Worm (Caenorhabditis elegans) whole organism, L1 larva: ENCODE measurements around the gene ZK1251.3.
A peak's percentile ranks its signal among the peaks of the same experiment; 100 is the strongest.

Experiments used
- C04F5.9 ChIP-seq: sonication (generic microtip); optimal IDR thresholded peaks from 2 replicates; lab custom pipeline; 2016; ENCODE audit warnings: missing genetic modification characterization, missing compliant biosample characterization
- C16A3.4 ChIP-seq: fragments of 150-350 bp; optimal IDR thresholded peaks from 2 replicates; lab custom pipeline; 2014; ENCODE audit warnings: missing biosample characterization, missing genetic modification characterization
- C34B4.2 ChIP-seq: sonication (generic microtip); optimal IDR thresholded peaks from 2 replicates; lab custom pipeline; 2017; ENCODE audit warnings: mild to moderate bottlenecking, missing genetic modification characterization, missing compliant biosample characterization
- aly-2 ChIP-seq: fragments of 150-350 bp; optimal IDR thresholded peaks from 2 replicates; lab custom pipeline; 2014; ENCODE audit warnings: missing biosample characterization, missing genetic modification characterization
- blmp-1 ChIP-seq: fragments of 150-350 bp; optimal IDR thresholded peaks from 2 replicates; lab custom pipeline; 2014; ENCODE audit warnings: missing biosample characterization, missing genetic modification characterization
- ceh-82 ChIP-seq, 3 experiments: fragments of 150-350 bp in 1 of 3; sonication (generic microtip) in 2 of 3; optimal IDR thresholded peaks; 2 replicates each; lab custom pipeline; 2014 to 2017; ENCODE audit warnings: missing biosample characterization in 3 of 3, missing genetic modification characterization in 3 of 3
- ceh-88 ChIP-seq: fragments of 200-800 bp; sonication (Bioruptor generic); IDR thresholded peaks from 2 replicates; pipeline ENCODE4 v1.3.6; 2022; ENCODE audit warnings: missing genetic modification characterization, missing compliant biosample characterization
- ceh-90 ChIP-seq: sonication (generic microtip); optimal IDR thresholded peaks from 2 replicates; lab custom pipeline; 2016; ENCODE audit warnings: missing genetic modification characterization, missing compliant biosample characterization
- dpl-1 ChIP-seq, 3 experiments: fragments of 150-350 bp in 2 of 3; sonication (generic microtip) in 1 of 3; optimal IDR thresholded peaks; 2 replicates each; lab custom pipeline; 2014 to 2017; ENCODE audit warnings: missing biosample characterization in 3 of 3, missing genetic modification characterization in 3 of 3, missing genetic modification reagents in 3 of 3
- efl-1 ChIP-seq, 4 experiments: fragments of 150-350 bp; optimal IDR thresholded peaks in 3 of 4; peaks in 1 of 4; 1 replicate in 1 of 4; 2 replicates in 3 of 4; lab custom pipeline; 2014; ENCODE audit warnings: missing biosample characterization in 2 of 4, missing genetic modification characterization in 2 of 4, missing genetic modification reagents in 2 of 4
- efl-3 ChIP-seq: fragments of 200-800 bp; sonication (Bioruptor generic); optimal IDR thresholded peaks from 2 replicates; lab custom pipeline; 2018; ENCODE audit warnings: mild to moderate bottlenecking, missing genetic modification characterization, missing compliant biosample characterization
- elt-2 ChIP-seq: sonication (generic microtip); optimal IDR thresholded peaks from 2 replicates; lab custom pipeline; 2016; ENCODE audit warnings: missing genetic modification characterization, mild to moderate bottlenecking, inconsistent platforms, missing compliant biosample characterization, missing genetic modification reagents
- fkh-4 ChIP-seq: sonication (generic microtip); optimal IDR thresholded peaks from 2 replicates; lab custom pipeline; 2016; ENCODE audit warnings: missing compliant biosample characterization, missing genetic modification characterization, borderline replicate concordance
- fkh-8 ChIP-seq: sonication (generic microtip); optimal IDR thresholded peaks from 2 replicates; lab custom pipeline; 2016; ENCODE audit warnings: mild to moderate bottlenecking, missing genetic modification characterization, missing compliant biosample characterization
- fos-1 ChIP-seq: fragments of 150-350 bp; optimal IDR thresholded peaks from 2 replicates; lab custom pipeline; 2014; ENCODE audit warnings: missing biosample characterization, missing genetic modification characterization
- hlh-4 ChIP-seq: sonication (generic microtip); optimal IDR thresholded peaks from 2 replicates; lab custom pipeline; 2016; ENCODE audit warnings: mild to moderate bottlenecking, missing genetic modification characterization, missing compliant biosample characterization
- hpl-2 ChIP-seq: fragments of 150-350 bp; optimal IDR thresholded peaks from 2 replicates; lab custom pipeline; 2014; ENCODE audit warnings: missing biosample characterization, missing genetic modification reagents, missing genetic modification characterization
- isw-1 ChIP-seq: fragments of 200-800 bp; sonication (Bioruptor generic); IDR thresholded peaks from 2 replicates; pipeline ENCODE4 v1.3.6; 2022; ENCODE audit warnings: missing genetic modification characterization, missing compliant biosample characterization
- jun-1 ChIP-seq: fragments of 150-350 bp; optimal IDR thresholded peaks from 2 replicates; lab custom pipeline; 2014; ENCODE audit warnings: missing biosample characterization, missing genetic modification reagents, missing genetic modification characterization
- lin-13 ChIP-seq: fragments of 150-350 bp; optimal IDR thresholded peaks from 2 replicates; lab custom pipeline; 2014; ENCODE audit warnings: missing biosample characterization, missing genetic modification reagents, missing genetic modification characterization
- lin-14 ChIP-seq: fragments of 200-800 bp; sonication (Bioruptor generic); optimal IDR thresholded peaks from 2 replicates; lab custom pipeline; 2018; ENCODE audit warnings: mild to moderate bottlenecking, missing genetic modification characterization, moderate library complexity, missing compliant biosample characterization
- lin-35 ChIP-seq, 2 experiments: fragments of 150-350 bp; optimal IDR thresholded peaks; 2 replicates each; lab custom pipeline; 2014; ENCODE audit warnings: missing biosample characterization in 2 of 2, missing genetic modification characterization in 2 of 2, missing genetic modification reagents in 2 of 2
- lir-3 ChIP-seq: sonication (generic microtip); optimal IDR thresholded peaks from 2 replicates; lab custom pipeline; 2016; ENCODE audit warnings: mild to moderate bottlenecking, missing genetic modification characterization, moderate library complexity, missing compliant biosample characterization; ENCODE audit not compliant: poor library complexity
- lsy-2 ChIP-seq, 2 experiments: fragments of 150-350 bp; optimal IDR thresholded peaks; 2 replicates each; lab custom pipeline; 2014; ENCODE audit warnings: missing biosample characterization in 2 of 2, missing genetic modification characterization in 2 of 2
- mef-2 ChIP-seq: fragments of 150-350 bp; optimal IDR thresholded peaks from 2 replicates; lab custom pipeline; 2014; ENCODE audit warnings: missing biosample characterization, missing genetic modification characterization
- mep-1 ChIP-seq: fragments of 150-350 bp; optimal IDR thresholded peaks from 2 replicates; lab custom pipeline; 2014; ENCODE audit warnings: missing biosample characterization, missing genetic modification characterization
- nhr-12 ChIP-seq: sonication (generic microtip); optimal IDR thresholded peaks from 2 replicates; lab custom pipeline; 2017; ENCODE audit warnings: missing biosample characterization, missing genetic modification characterization
- nhr-20 ChIP-seq: sonication (generic microtip); optimal IDR thresholded peaks from 2 replicates; lab custom pipeline; 2016; ENCODE audit warnings: mild to moderate bottlenecking, missing genetic modification characterization, missing compliant biosample characterization
- nhr-237 ChIP-seq: fragments of 150-350 bp; optimal IDR thresholded peaks from 2 replicates; lab custom pipeline; 2014; ENCODE audit warnings: missing biosample characterization, missing genetic modification characterization
- nhr-28 ChIP-seq: fragments of 150-350 bp; optimal IDR thresholded peaks from 2 replicates; lab custom pipeline; 2014; ENCODE audit warnings: missing biosample characterization, missing genetic modification characterization
- nhr-71 ChIP-seq: sonication (generic microtip); optimal IDR thresholded peaks from 2 replicates; lab custom pipeline; 2016; ENCODE audit warnings: mild to moderate bottlenecking, missing genetic modification characterization, moderate library complexity, missing compliant biosample characterization
- nhr-77 ChIP-seq: fragments of 150-350 bp; optimal IDR thresholded peaks from 2 replicates; lab custom pipeline; 2014; ENCODE audit warnings: missing biosample characterization, missing genetic modification characterization
- nhr-84 ChIP-seq: sonication (generic microtip); optimal IDR thresholded peaks from 2 replicates; lab custom pipeline; 2017; ENCODE audit warnings: missing biosample characterization, missing genetic modification characterization
- nhr-90 ChIP-seq: sonication (generic microtip); optimal IDR thresholded peaks from 2 replicates; lab custom pipeline; 2016; ENCODE audit warnings: mild to moderate bottlenecking, missing genetic modification characterization, missing compliant biosample characterization; ENCODE audit not compliant: poor library complexity
- pag-3 ChIP-seq: sonication (generic microtip); optimal IDR thresholded peaks from 2 replicates; lab custom pipeline; 2017; ENCODE audit warnings: missing genetic modification characterization, mild to moderate bottlenecking, missing compliant biosample characterization, antibody characterized with exemption, borderline replicate concordance; ENCODE audit not compliant: insufficient read depth
- pax-3 ChIP-seq: fragments of 200-800 bp; sonication (Bioruptor generic); optimal IDR thresholded peaks from 2 replicates; lab custom pipeline; 2018; ENCODE audit warnings: mild to moderate bottlenecking, missing genetic modification characterization, moderate library complexity, missing compliant biosample characterization
- pqm-1 ChIP-seq: sonication (generic microtip); optimal IDR thresholded peaks from 3 replicates; lab custom pipeline; 2017; ENCODE audit warnings: missing biosample characterization, missing genetic modification characterization
- rnt-1 ChIP-seq: sonication (generic microtip); optimal IDR thresholded peaks from 2 replicates; lab custom pipeline; 2016; ENCODE audit warnings: mild to moderate bottlenecking, missing genetic modification characterization, moderate library complexity, missing compliant biosample characterization
- skn-1 ChIP-seq: fragments of 150-350 bp; optimal IDR thresholded peaks from 2 replicates; lab custom pipeline; 2014; ENCODE audit warnings: missing biosample characterization, missing genetic modification characterization
- snu-23 ChIP-seq: sonication (generic microtip); optimal IDR thresholded peaks from 2 replicates; lab custom pipeline; 2016; ENCODE audit warnings: missing genetic modification characterization, missing compliant biosample characterization
- sup-37 ChIP-seq: fragments of 200-800 bp; sonication (Bioruptor generic); optimal IDR thresholded peaks from 2 replicates; lab custom pipeline; 2018; ENCODE audit warnings: mild to moderate bottlenecking, missing genetic modification characterization, missing compliant biosample characterization
- swsn-7 ChIP-seq: sonication (generic microtip); optimal IDR thresholded peaks from 2 replicates; lab custom pipeline; 2016; ENCODE audit warnings: missing genetic modification characterization, missing compliant biosample characterization
- tbx-2 ChIP-seq: sonication (generic microtip); optimal IDR thresholded peaks from 2 replicates; lab custom pipeline; 2016; ENCODE audit warnings: missing genetic modification characterization, missing compliant biosample characterization
- tlp-1 ChIP-seq: fragments of 150-350 bp; optimal IDR thresholded peaks from 2 replicates; lab custom pipeline; 2014; ENCODE audit warnings: missing biosample characterization, missing genetic modification characterization
- unc-130 ChIP-seq: fragments of 150-350 bp; optimal IDR thresholded peaks from 2 replicates; lab custom pipeline; 2017; ENCODE audit warnings: missing biosample characterization, missing genetic modification characterization, inconsistent platforms
- unc-62 ChIP-seq: fragments of 150-350 bp; optimal IDR thresholded peaks from 2 replicates; lab custom pipeline; 2014; ENCODE audit warnings: missing biosample characterization, missing genetic modification reagents, missing genetic modification characterization
- unc-86 ChIP-seq: sonication (generic microtip); optimal IDR thresholded peaks from 2 replicates; lab custom pipeline; 2016; ENCODE audit warnings: missing genetic modification characterization, missing compliant biosample characterization
- unc-98 ChIP-seq: fragments of 200-800 bp; sonication (Bioruptor generic); IDR thresholded peaks from 2 replicates; pipeline ENCODE4 v1.3.6; 2022; ENCODE audit warnings: missing genetic modification characterization, missing compliant biosample characterization
- xbp-1 ChIP-seq: sonication (generic microtip); optimal IDR thresholded peaks from 2 replicates; lab custom pipeline; 2016; ENCODE audit warnings: missing genetic modification characterization, missing compliant biosample characterization
- zag-1 ChIP-seq: fragments of 150-350 bp; optimal IDR thresholded peaks from 2 replicates; lab custom pipeline; 2014; ENCODE audit warnings: missing biosample characterization, missing genetic modification characterization
- zip-4 ChIP-seq: fragments of 200-800 bp; sonication (Bioruptor generic); optimal IDR thresholded peaks from 2 replicates; lab custom pipeline; 2018; ENCODE audit warnings: mild to moderate bottlenecking, missing genetic modification characterization, moderate library complexity, missing compliant biosample characterization
- ztf-11 ChIP-seq, 2 experiments: sonication (generic microtip); optimal IDR thresholded peaks; 2 replicates each; lab custom pipeline; 2016 to 2017; ENCODE audit warnings: missing genetic modification characterization in 2 of 2, missing biosample characterization in 1 of 2, missing compliant biosample characterization in 1 of 2

Gene ZK1251.3

ce11 chrIV:9647789-9648361 lies 35.6 kb upstream of the ZK1251.3 start, which contains the start of gene amph-1:
amph-1 (minus strand) TSS chrIV:9647873.
- TF ChIP-seq ztf-11 (tag; optimal IDR thresholded peaks at IDR 0.05; lab: Kevin White, UChicago), result no peak
- TF ChIP-seq skn-1 (tag; lab: Kevin White, UChicago), result peak; percentile 1
- TF ChIP-seq pag-3 (tag; lab: Kevin White, UChicago), result no peak
- no peak for TF ChIP-seq nhr-28 (tag; lab: Kevin White, UChicago)
- TF ChIP-seq tbx-2 (tag; lab: Kevin White, UChicago), result peak; percentile 15
- peak in 2 of 3 experiments; percentile 1 to 19 for TF ChIP-seq dpl-1 (GFP tag; optimal IDR thresholded peaks at IDR 0.05; lab: Kevin White, UChicago)
- TF ChIP-seq nhr-20, result peak; percentile 35
- no peak for TF ChIP-seq mef-2 (tag; lab: Kevin White, UChicago)
- TF ChIP-seq hlh-4 (tag; lab: Kevin White, UChicago), result no peak
- no peak for TF ChIP-seq pqm-1
- TF ChIP-seq lsy-2 (tag; optimal IDR thresholded peaks at IDR 0.05; lab: Kevin White, UChicago), result peak; percentile 20 to 60
- no peak; the same call in 1 of the 2 replicates for TF ChIP-seq isw-1 (GFP tag; lab: Robert Waterston, UW)
- TF ChIP-seq nhr-90 (tag; lab: Kevin White, UChicago), result no peak
- TF ChIP-seq fkh-8 (tag; lab: Kevin White, UChicago), result no peak
- no peak for TF ChIP-seq unc-130 (tag; lab: Kevin White, UChicago)
- no peak for TF ChIP-seq unc-62
- no peak for TF ChIP-seq C34B4.2 (tag; lab: Kevin White, UChicago)
- peak; percentile 45 for TF ChIP-seq rnt-1 (tag; lab: Kevin White, UChicago)
- no peak for TF ChIP-seq aly-2 (tag; lab: Kevin White, UChicago)
- no peak for TF ChIP-seq unc-86 (tag; lab: Kevin White, UChicago)
- no peak for TF ChIP-seq ceh-88
- TF ChIP-seq fos-1, result no peak
- TF ChIP-seq xbp-1, result no peak
- TF ChIP-seq ceh-82 (tag; optimal IDR thresholded peaks at IDR 0.05; lab: Kevin White, UChicago), result peak in 1 of 3 experiments; percentile 1
- no peak for TF ChIP-seq C16A3.4 (tag; lab: Kevin White, UChicago)
- TF ChIP-seq nhr-77 (tag; lab: Kevin White, UChicago), result no peak
- no peak for TF ChIP-seq ceh-90
- TF ChIP-seq jun-1, result peak; percentile 2
- TF ChIP-seq blmp-1, result peak; percentile 75
- no peak for TF ChIP-seq fkh-4 (tag; lab: Kevin White, UChicago)
- no peak for TF ChIP-seq nhr-84
- no peak for TF ChIP-seq nhr-12
- peak; percentile 83 for TF ChIP-seq lin-14 (GFP tag; lab: Kevin White, UChicago)
- TF ChIP-seq C04F5.9 (tag; lab: Kevin White, UChicago), result no peak
- no peak for TF ChIP-seq zag-1 (tag; lab: Kevin White, UChicago)
- no peak for TF ChIP-seq nhr-237 (tag; lab: Kevin White, UChicago)
- peak; percentile 2 for TF ChIP-seq lir-3 (tag; lab: Kevin White, UChicago)
- TF ChIP-seq sup-37 (GFP tag; lab: Kevin White, UChicago), result no peak
- peak; percentile 41 for TF ChIP-seq lin-35 (GFP tag; optimal IDR thresholded peaks at IDR 0.05; lab: Kevin White, UChicago)
- TF ChIP-seq mep-1 (tag; lab: Kevin White, UChicago), result peak; percentile 65
- peak; percentile 47 to 62 for TF ChIP-seq efl-1 (optimal IDR thresholded peaks at IDR 0.05; lab: Kevin White, UChicago)
- no peak for TF ChIP-seq efl-1 (GFP tag; optimal IDR thresholded peaks at IDR 0.05 in 1 of 2; lab: Kevin White, UChicago)
- no peak for TF ChIP-seq pax-3
- TF ChIP-seq snu-23 (GFP tag; lab: Kevin White, UChicago), result peak; percentile 58
- TF ChIP-seq nhr-71 (tag; lab: Kevin White, UChicago), result peak; percentile 37
- TF ChIP-seq hpl-2 (GFP tag; lab: Kevin White, UChicago), result no peak
- TF ChIP-seq swsn-7 (tag; lab: Kevin White, UChicago), result peak; percentile 19
- no peak for TF ChIP-seq unc-98 (GFP tag; lab: Robert Waterston, UW)
- no peak for TF ChIP-seq lin-13 (GFP tag; lab: Kevin White, UChicago)
- TF ChIP-seq elt-2 (tag; lab: Kevin White, UChicago), result no peak
- no peak for TF ChIP-seq tlp-1 (tag; lab: Kevin White, UChicago)
- no peak for TF ChIP-seq zip-4 (GFP tag; lab: Kevin White, UChicago)
- TF ChIP-seq efl-3 (GFP tag; lab: Kevin White, UChicago), result no peak
